Worm (Caenorhabditis elegans): ENCODE data around the gene C05C9.3.

The C05C9.3 gene

ce11 chrX:11104883-11105629 is 47.6 kb downstream of the C05C9.3 start, which contains the start of gene W02H3.1:
Gene W02H3.1, minus strand, starts transcription at chrX:11105460.
- no peak for TF ChIP-seq lin-39 (tag; optimal IDR thresholded peaks at IDR 0.05)
- TF ChIP-seq fos-1 (tag; optimal IDR thresholded peaks at IDR 0.05), result peak; percentile 81

- TF ChIP-seq nhr-12 (tag; optimal IDR thresholded peaks at IDR 0.05), result no peak
- TF ChIP-seq ztf-4 (tag; optimal IDR thresholded peaks at IDR 0.05), result no peak
- no peak for TF ChIP-seq egl-27 (tag; optimal IDR thresholded peaks at IDR 0.05)
- TF ChIP-seq C34F6.9 (tag; optimal IDR thresholded peaks at IDR 0.05), result no peak
- no peak for TF ChIP-seq mab-5 (tag; optimal IDR thresholded peaks at IDR 0.05)
- no peak for TF ChIP-seq nhr-23 (tag; optimal IDR thresholded peaks at IDR 0.05)
- no peak for TF ChIP-seq mdl-1 (tag; optimal IDR thresholded peaks at IDR 0.05)
- no peak for TF ChIP-seq Y55F3AM.14 (GFP tag; optimal IDR thresholded peaks at IDR 0.05)
- no peak for TF ChIP-seq ceh-16 (tag; optimal IDR thresholded peaks at IDR 0.05)
- TF ChIP-seq ama-1 (optimal IDR thresholded peaks at IDR 0.05), result no peak
- TF ChIP-seq nhr-6 (tag; optimal IDR thresholded peaks at IDR 0.05), result no peak
- no peak for TF ChIP-seq sma-9 (GFP tag; optimal IDR thresholded peaks at IDR 0.05)
- TF ChIP-seq sma-9 (tag; optimal IDR thresholded peaks at IDR 0.05), result no peak
- TF ChIP-seq unc-55 (GFP tag; optimal IDR thresholded peaks at IDR 0.05), result no peak
- TF ChIP-seq F13H6.1 (tag; optimal IDR thresholded peaks at IDR 0.05), result no peak
- no peak for TF ChIP-seq elt-3 (tag; optimal IDR thresholded peaks at IDR 0.05)
- no peak for TF ChIP-seq crh-2 (tag; optimal IDR thresholded peaks at IDR 0.05)
- TF ChIP-seq nhr-21 (tag; optimal IDR thresholded peaks at IDR 0.05), result no peak
- TF ChIP-seq lin-39 (tag; optimal IDR thresholded peaks at IDR 0.05), result no peak
Observed at ce11 chrX:11103173-11103572, 49.4 kb downstream of the C05C9.3 start.

ce11 chrX:11098086-11098485 is 54.5 kb downstream of the C05C9.3 start, which contains the start of gene W02H3.3:
Gene W02H3.3, minus strand, starts transcription at chrX:11098186.
- TF ChIP-seq nhr-12 (tag; optimal IDR thresholded peaks at IDR 0.05), result no peak
- no peak for TF ChIP-seq zag-1 (tag; optimal IDR thresholded peaks at IDR 0.05)
- no peak for TF ChIP-seq sma-9 (GFP tag; optimal IDR thresholded peaks at IDR 0.05)
- TF ChIP-seq sma-9 (tag; optimal IDR thresholded peaks at IDR 0.05), result no peak
- TF ChIP-seq mbf-1 (tag; optimal IDR thresholded peaks at IDR 0.05), result no peak
- no peak for TF ChIP-seq sem-4 (tag; optimal IDR thresholded peaks at IDR 0.05)
- TF ChIP-seq snpc-4 (tag; optimal IDR thresholded peaks at IDR 0.05), result no peak
- no peak for TF ChIP-seq elt-1 (tag; optimal IDR thresholded peaks at IDR 0.05)
- TF ChIP-seq ztf-11 (tag; optimal IDR thresholded peaks at IDR 0.05), result no peak

DNA sequence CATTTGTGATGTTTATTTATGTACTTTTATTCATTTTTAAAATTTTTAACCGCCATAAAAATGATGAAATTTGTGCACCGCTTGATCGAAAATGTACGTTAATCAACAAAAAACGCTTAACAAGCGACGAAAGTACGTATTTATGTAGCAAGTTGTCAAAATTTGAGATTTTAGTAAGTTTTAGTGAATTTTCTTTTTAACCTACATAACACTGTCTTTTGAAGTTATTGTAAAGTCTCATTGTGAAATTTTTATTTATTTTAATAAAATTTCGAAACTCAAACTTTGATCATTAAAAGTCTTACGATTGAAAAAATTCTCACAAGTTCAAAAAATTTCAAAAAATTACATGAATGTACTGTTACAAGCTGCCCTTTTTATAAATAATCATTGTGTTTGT is 55.3 kb downstream of the C05C9.3 start:
- TF ChIP-seq unc-55 (GFP tag; optimal IDR thresholded peaks at IDR 0.05) (no peak), sem-4 (tag; optimal IDR thresholded peaks at IDR 0.05) (no peak), ama-1 (optimal IDR thresholded peaks at IDR 0.05) (no peak), snpc-4 (tag; optimal IDR thresholded peaks at IDR 0.05) (no peak), nhr-129 (tag; optimal IDR thresholded peaks at IDR 0.05) (no peak), elt-3 (tag; optimal IDR thresholded peaks at IDR 0.05) (no peak), ceh-16 (tag; optimal IDR thresholded peaks at IDR 0.05) (no peak), nhr-12 (tag; optimal IDR thresholded peaks at IDR 0.05) (no peak), mbf-1 (tag; optimal IDR thresholded peaks at IDR 0.05) (no peak), ztf-4 (tag; optimal IDR thresholded peaks at IDR 0.05) (no peak), zag-1 (tag; optimal IDR thresholded peaks at IDR 0.05) (no peak), fos-1 (tag; optimal IDR thresholded peaks at IDR 0.05) (no peak), nhr-23 (tag; optimal IDR thresholded peaks at IDR 0.05) (no peak), unc-39 (tag; optimal IDR thresholded peaks at IDR 0.05) (no peak), dmd-4 (tag; optimal IDR thresholded peaks at IDR 0.05) (no peak), nhr-237 (tag; optimal IDR thresholded peaks at IDR 0.05) (no peak), Y55F3AM.14 (GFP tag; optimal IDR thresholded peaks at IDR 0.05) (no peak), nhr-11 (tag; optimal IDR thresholded peaks at IDR 0.05) (no peak)

DNA sequence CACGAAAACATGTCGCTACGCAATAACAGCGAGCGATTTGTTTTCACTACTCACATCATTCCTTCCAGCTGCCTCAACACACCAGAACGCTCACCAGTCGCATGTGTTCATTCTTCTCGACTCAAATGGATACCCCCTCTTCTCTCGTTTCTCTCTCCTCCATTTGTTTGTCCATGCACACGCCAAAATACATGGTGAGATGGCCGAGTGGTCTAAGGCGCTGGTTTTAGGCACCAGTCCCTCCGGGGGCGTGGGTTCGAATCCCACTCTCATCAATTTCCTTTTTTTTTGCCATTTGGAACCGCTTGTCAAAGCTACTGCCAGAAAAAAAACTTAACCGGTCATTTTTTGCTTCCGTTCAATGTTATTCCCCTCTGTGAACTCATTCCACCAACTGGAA is 57.1 kb downstream of the C05C9.3 start:
- peak; percentile 79 for TF ChIP-seq sma-9 (GFP tag; optimal IDR thresholded peaks at IDR 0.05)
- TF ChIP-seq sma-9 (tag; optimal IDR thresholded peaks at IDR 0.05), result no peak
- TF ChIP-seq unc-55 (GFP tag; optimal IDR thresholded peaks at IDR 0.05), result peak; percentile 86
- TF ChIP-seq zag-1 (tag; optimal IDR thresholded peaks at IDR 0.05), result peak; percentile 60
- TF ChIP-seq lin-13 (GFP tag; optimal IDR thresholded peaks at IDR 0.05), result peak; percentile 80
- no peak for TF ChIP-seq ztf-4 (tag; optimal IDR thresholded peaks at IDR 0.05)
- TF ChIP-seq nhr-237 (tag; optimal IDR thresholded peaks at IDR 0.05), result peak; percentile 34
- TF ChIP-seq snpc-4 (tag; optimal IDR thresholded peaks at IDR 0.05), result no peak
- TF ChIP-seq fos-1 (tag; optimal IDR thresholded peaks at IDR 0.05), result peak; percentile 77
- TF ChIP-seq lin-11 (tag; optimal IDR thresholded peaks at IDR 0.05), result peak; percentile 79
- no peak for TF ChIP-seq elt-3 (tag; optimal IDR thresholded peaks at IDR 0.05)
- TF ChIP-seq F13H6.1 (tag; optimal IDR thresholded peaks at IDR 0.05), result peak; percentile 72
- peak; percentile 58 for TF ChIP-seq sem-4 (tag; optimal IDR thresholded peaks at IDR 0.05)
- TF ChIP-seq ama-1 (optimal IDR thresholded peaks at IDR 0.05), result no peak
- no peak for TF ChIP-seq unc-62 (GFP tag; optimal IDR thresholded peaks at IDR 0.05)
- TF ChIP-seq unc-39 (tag; optimal IDR thresholded peaks at IDR 0.05), result peak; percentile 10
- peak; percentile 51 for TF ChIP-seq Y55F3AM.14 (GFP tag; optimal IDR thresholded peaks at IDR 0.05)
- peak; percentile 60 for TF ChIP-seq nhr-6 (tag; optimal IDR thresholded peaks at IDR 0.05)
- TF ChIP-seq elt-1 (tag; optimal IDR thresholded peaks at IDR 0.05), result no peak
- peak; percentile 11 for TF ChIP-seq nhr-10 (tag; optimal IDR thresholded peaks at IDR 0.05)
- TF ChIP-seq ZK546.5 (tag; optimal IDR thresholded peaks at IDR 0.05), result no peak
- peak in 1 of 2 experiments; percentile 86 for TF ChIP-seq mdl-1 (tag; optimal IDR thresholded peaks at IDR 0.05)
- no peak for TF ChIP-seq nhr-11 (tag; optimal IDR thresholded peaks at IDR 0.05)
- TF ChIP-seq mab-5 (tag; optimal IDR thresholded peaks at IDR 0.05), result peak; percentile 84
- no peak for TF ChIP-seq mbf-1 (tag; optimal IDR thresholded peaks at IDR 0.05)
- no peak for TF ChIP-seq nhr-77 (tag; optimal IDR thresholded peaks at IDR 0.05)
- peak in 1 of 2 experiments; percentile 76 for TF ChIP-seq lsy-2 (tag; optimal IDR thresholded peaks at IDR 0.05)
- TF ChIP-seq C34F6.9 (tag; optimal IDR thresholded peaks at IDR 0.05), result peak; percentile 60
- TF ChIP-seq blmp-1 (tag; optimal IDR thresholded peaks at IDR 0.05; ENCODE audit: insufficient read depth), result peak; percentile 59
- peak; percentile 24 for TF ChIP-seq ceh-82 (tag; optimal IDR thresholded peaks at IDR 0.05)

Measured in whole organism, L2 larva.